Fruit fly (Drosophila melanogaster) whole organism, embryonic: ENCODE data around the gene Chchd2.

ENCODE experiments used
- CG10267 ChIP-seq: fragments of 200-800 bp; sonication (Bioruptor generic); optimal IDR thresholded peaks from 2 replicates; lab custom pipeline; 2018; ENCODE audit warnings: missing biosample characterization, mild to moderate bottlenecking, missing genetic modification characterization, moderate library complexity
- CG12659 ChIP-seq: fragments of 200-800 bp; sonication (Bioruptor generic); optimal IDR thresholded peaks from 3 replicates; lab custom pipeline; 2017; ENCODE audit warnings: mild to moderate bottlenecking, missing biosample characterization, missing genetic modification reagents, missing genetic modification characterization
- CG13424 ChIP-seq: fragments of 200-800 bp; sonication (Bioruptor generic); optimal IDR thresholded peaks from 2 replicates; lab custom pipeline; 2019; ENCODE audit warnings: missing biosample characterization, mild to moderate bottlenecking, missing genetic modification characterization, moderate library complexity
- CG14710 ChIP-seq: fragments of 200-800 bp; sonication (Bioruptor generic); optimal IDR thresholded peaks from 3 replicates; lab custom pipeline; 2019; ENCODE audit warnings: missing biosample characterization, mild to moderate bottlenecking, missing genetic modification characterization, moderate library complexity
- CG14860 ChIP-seq: fragments of 200-800 bp; sonication (Bioruptor generic); IDR thresholded peaks from 3 replicates; pipeline ENCODE4 v1.3.6; 2022; ENCODE audit warnings: missing biosample characterization, missing genetic modification characterization; ENCODE audit not compliant: partially characterized antibody
- CG17612 ChIP-seq: fragments of 200-800 bp; sonication (Bioruptor generic); IDR thresholded peaks from 2 replicates; pipeline ENCODE4 v1.3.6; 2022; ENCODE audit warnings: missing biosample characterization, missing genetic modification characterization
- CG2199 ChIP-seq: fragments of 200-800 bp; sonication (Bioruptor generic); IDR thresholded peaks from 3 replicates; pipeline ENCODE4 v1.3.6; 2022; ENCODE audit warnings: missing biosample characterization, missing genetic modification characterization
- CG2678 ChIP-seq: fragments of 200-800 bp; sonication (Bioruptor generic); optimal IDR thresholded peaks from 3 replicates; lab custom pipeline; 2019; ENCODE audit warnings: missing biosample characterization, mild to moderate bottlenecking, missing genetic modification characterization, moderate library complexity
- CG30020 ChIP-seq: fragments of 200-800 bp; optimal IDR thresholded peaks from 2 replicates; lab custom pipeline; 2019; ENCODE audit warnings: missing biosample characterization, mild to moderate bottlenecking, missing genetic modification characterization, moderate library complexity
- CG30431 ChIP-seq: fragments of 200-800 bp; sonication (Bioruptor generic); optimal IDR thresholded peaks from 2 replicates; lab custom pipeline; 2017; ENCODE audit warnings: missing biosample characterization, missing genetic modification characterization
- CG32772 ChIP-seq: fragments of 200-800 bp; sonication (Bioruptor generic); IDR thresholded peaks from 2 replicates; pipeline ENCODE4 v1.3.6; 2022; ENCODE audit warnings: missing biosample characterization, missing genetic modification characterization
- CG34422 ChIP-seq: fragments of 200-800 bp; sonication (Bioruptor generic); IDR thresholded peaks from 3 replicates; pipeline ENCODE4 v1.3.6; 2022; ENCODE audit warnings: missing biosample characterization, missing genetic modification characterization
- CG3838 ChIP-seq: fragments of 200-800 bp; sonication (Bioruptor generic); optimal IDR thresholded peaks from 3 replicates; lab custom pipeline; 2016; ENCODE audit warnings: missing biosample characterization, missing genetic modification characterization
- CG3995 ChIP-seq: fragments of 200-800 bp; sonication (Bioruptor generic); optimal IDR thresholded peaks from 3 replicates; lab custom pipeline; 2016; ENCODE audit warnings: missing biosample characterization, missing genetic modification characterization
- CG7839 ChIP-seq: fragments of 200-800 bp; sonication (Bioruptor generic); optimal IDR thresholded peaks from 3 replicates; lab custom pipeline; 2018; ENCODE audit warnings: missing biosample characterization, mild to moderate bottlenecking, missing genetic modification characterization, moderate library complexity
- D ChIP-seq, 2 experiments: fragments of 200-800 bp in 1 of 2; fragments of >200 bp in 1 of 2; sonication (Bioruptor generic) in 1 of 2; optimal IDR thresholded peaks; 2 replicates in 1 of 2; 3 replicates in 1 of 2; lab custom pipeline; 2017; ENCODE audit warnings: mild to moderate bottlenecking in 1 of 2, missing biosample characterization in 1 of 2, missing genetic modification characterization in 1 of 2, missing genetic modification reagents in 1 of 2
- Dp ChIP-seq: fragments of 200-800 bp; sonication (Bioruptor generic); optimal IDR thresholded peaks from 2 replicates; lab custom pipeline; 2018; ENCODE audit warnings: missing biosample characterization, mild to moderate bottlenecking, missing genetic modification characterization, moderate library complexity
- E2f2 ChIP-seq: fragments of 200-800 bp; sonication (Bioruptor generic); IDR thresholded peaks from 2 replicates; pipeline ENCODE4 v1.3.6; 2022; ENCODE audit warnings: missing biosample characterization, missing genetic modification characterization
- Eip74EF ChIP-seq, 2 experiments: fragments of 200-800 bp in 1 of 2; fragments of >200 bp in 1 of 2; sonication (Bioruptor generic) in 1 of 2; optimal IDR thresholded peaks; 2 replicates each; lab custom pipeline; 2017 to 2019; ENCODE audit warnings: missing biosample characterization in 2 of 2, missing genetic modification characterization in 2 of 2, mild to moderate bottlenecking in 1 of 2, moderate library complexity in 1 of 2
- Ets97D ChIP-seq: fragments of 200-800 bp; sonication (Bioruptor generic); optimal IDR thresholded peaks from 3 replicates; lab custom pipeline; 2016; ENCODE audit warnings: missing biosample characterization, missing genetic modification characterization
- Fer2 ChIP-seq: fragments of 200-800 bp; sonication (Bioruptor generic); optimal IDR thresholded peaks from 2 replicates; lab custom pipeline; 2018; ENCODE audit warnings: missing biosample characterization, mild to moderate bottlenecking, missing genetic modification characterization, moderate library complexity
- Fer3 ChIP-seq: fragments of 200-800 bp; sonication (Bioruptor generic); optimal IDR thresholded peaks from 2 replicates; lab custom pipeline; 2018; ENCODE audit warnings: missing biosample characterization, mild to moderate bottlenecking, missing genetic modification characterization, moderate library complexity
- H15 ChIP-seq: fragments of 200-800 bp; sonication (Bioruptor generic); IDR thresholded peaks from 3 replicates; pipeline ENCODE4 v1.3.6; 2022; ENCODE audit warnings: missing biosample characterization, missing genetic modification characterization
- Hr78 ChIP-seq, 2 experiments: fragments of 200-800 bp in 1 of 2; fragments of >200 bp in 1 of 2; sonication (Bioruptor generic) in 1 of 2; optimal IDR thresholded peaks; 2 replicates each; lab custom pipeline; 2017 to 2019; ENCODE audit warnings: missing biosample characterization in 2 of 2, missing genetic modification characterization in 2 of 2, mild to moderate bottlenecking in 1 of 2, moderate library complexity in 1 of 2
- Lhr ChIP-seq: fragments of 200-800 bp; sonication (Bioruptor generic); optimal IDR thresholded peaks from 3 replicates; lab custom pipeline; 2017; ENCODE audit warnings: mild to moderate bottlenecking, missing biosample characterization, missing genetic modification reagents, missing genetic modification characterization
- MESR4 ChIP-seq: fragments of 200-800 bp; sonication (Bioruptor generic); optimal IDR thresholded peaks from 2 replicates; lab custom pipeline; 2018; ENCODE audit warnings: missing biosample characterization, mild to moderate bottlenecking, missing genetic modification characterization, moderate library complexity
- Med ChIP-seq: fragments of 200-800 bp; sonication (Bioruptor generic); peaks from one replicate; lab custom pipeline; 2016; ENCODE audit warnings: missing biosample characterization, missing genetic modification characterization, mild to moderate bottlenecking, inconsistent platforms, moderate library complexity
- NFAT ChIP-seq: fragments of 200-800 bp; sonication (Bioruptor generic); IDR thresholded peaks from 2 replicates; pipeline ENCODE4 v1.3.6; 2022; ENCODE audit warnings: missing biosample characterization, missing genetic modification characterization
- Opbp ChIP-seq: fragments of 200-800 bp; sonication (Bioruptor generic); IDR thresholded peaks from 3 replicates; pipeline ENCODE4 v1.3.6; 2022; ENCODE audit warnings: missing biosample characterization, missing genetic modification characterization; ENCODE audit not compliant: partially characterized antibody
- Pdp1 ChIP-seq, 2 experiments: fragments of 200-800 bp; sonication (Bioruptor generic); optimal IDR thresholded peaks; 3 replicates each; lab custom pipeline; 2016; ENCODE audit warnings: missing biosample characterization in 2 of 2, missing genetic modification characterization in 2 of 2, mild to moderate bottlenecking in 1 of 2, moderate library complexity in 1 of 2
- Rx ChIP-seq: fragments of 200-800 bp; sonication (Bioruptor generic); IDR thresholded peaks from 2 replicates; pipeline ENCODE4 v1.3.6; 2022; ENCODE audit warnings: missing biosample characterization, missing genetic modification characterization
- Side ChIP-seq: fragments of 200-800 bp; sonication (Bioruptor generic); optimal IDR thresholded peaks from 2 replicates; lab custom pipeline; 2016; ENCODE audit warnings: missing biosample characterization, missing genetic modification characterization
- Sry-β ChIP-seq: fragments of 200-800 bp; sonication (Bioruptor generic); optimal IDR thresholded peaks from 2 replicates; lab custom pipeline; 2018; ENCODE audit warnings: missing biosample characterization, mild to moderate bottlenecking, missing genetic modification characterization, moderate library complexity
- Stat92E ChIP-seq, 3 experiments: fragments of >200 bp in 2 of 3; fragments of 200-800 bp in 1 of 3; sonication (Bioruptor generic) in 1 of 3; optimal IDR thresholded peaks; 2 replicates each; lab custom pipeline; 2017 to 2019; ENCODE audit warnings: missing biosample characterization in 3 of 3, missing genetic modification characterization in 3 of 3, mild to moderate bottlenecking in 1 of 3, moderate library complexity in 1 of 3
- ci ChIP-seq: fragments of 200-800 bp; sonication (Bioruptor generic); IDR thresholded peaks from 3 replicates; pipeline ENCODE4 v1.3.6; 2022; ENCODE audit warnings: missing biosample characterization, missing genetic modification characterization
- ham ChIP-seq: fragments of 200-800 bp; sonication (Bioruptor generic); IDR thresholded peaks from 2 replicates; pipeline ENCODE4 v1.3.6; 2022; ENCODE audit warnings: missing biosample characterization, missing genetic modification characterization
- jigr1 ChIP-seq: fragments of 200-800 bp; sonication (Bioruptor generic); IDR thresholded peaks from 3 replicates; pipeline ENCODE4 v1.3.6; 2022; ENCODE audit warnings: missing biosample characterization, missing genetic modification characterization
- odd ChIP-seq: fragments of 200-800 bp; sonication (Bioruptor generic); optimal IDR thresholded peaks from 2 replicates; lab custom pipeline; 2017; ENCODE audit warnings: missing biosample characterization, mild to moderate bottlenecking, missing genetic modification characterization
- pho ChIP-seq: fragments of 200-800 bp; sonication (Bioruptor generic); optimal IDR thresholded peaks from 2 replicates; lab custom pipeline; 2016; ENCODE audit warnings: missing biosample characterization, missing genetic modification characterization
- prd ChIP-seq, 3 experiments: fragments of >200 bp in 2 of 3; fragments of 200-800 bp in 1 of 3; sonication (Bioruptor generic) in 1 of 3; optimal IDR thresholded peaks in 2 of 3; IDR thresholded peaks in 1 of 3; 2 replicates in 2 of 3; 3 replicates in 1 of 3; pipeline versions ENCODE4 v1.3.6 to Lab custom; 2017 to 2022; ENCODE audit warnings: missing biosample characterization in 1 of 3, missing genetic modification characterization in 1 of 3
- pros ChIP-seq: fragments of 200-800 bp; sonication (Bioruptor generic); optimal IDR thresholded peaks from 3 replicates; lab custom pipeline; 2019; ENCODE audit warnings: missing biosample characterization, mild to moderate bottlenecking, missing genetic modification characterization, moderate library complexity
- pzg ChIP-seq: fragments of 200-800 bp; sonication (Bioruptor generic); optimal IDR thresholded peaks from 3 replicates; lab custom pipeline; 2018; ENCODE audit warnings: missing biosample characterization, mild to moderate bottlenecking, missing genetic modification characterization, moderate library complexity
- row ChIP-seq: fragments of 200-800 bp; sonication (Bioruptor generic); IDR thresholded peaks from 3 replicates; pipeline ENCODE4 v1.3.6; 2022; ENCODE audit warnings: missing biosample characterization, missing genetic modification characterization
- sd ChIP-seq: fragments of 200-800 bp; sonication (Bioruptor generic); optimal IDR thresholded peaks from 3 replicates; lab custom pipeline; 2018; ENCODE audit warnings: missing biosample characterization, mild to moderate bottlenecking, missing genetic modification characterization, moderate library complexity
- sna ChIP-seq: fragments of 200-800 bp; sonication (Bioruptor generic); IDR thresholded peaks from 2 replicates; pipeline ENCODE4 v1.3.6; 2022; ENCODE audit warnings: missing biosample characterization, missing genetic modification characterization; ENCODE audit not compliant: partially characterized antibody
- so ChIP-seq: fragments of 200-800 bp; sonication (Bioruptor generic); IDR thresholded peaks from 3 replicates; pipeline ENCODE4 v1.3.6; 2022; ENCODE audit warnings: missing biosample characterization, missing genetic modification characterization
- sr ChIP-seq: fragments of 200-800 bp; sonication (Bioruptor generic); IDR thresholded peaks from 3 replicates; pipeline ENCODE4 v1.3.6; 2022; ENCODE audit warnings: missing biosample characterization, missing genetic modification characterization
- yki ChIP-seq: fragments of >200 bp; optimal IDR thresholded peaks from 3 replicates; lab custom pipeline; 2018

Gene Chchd2

dm6 chrX:17142940-17143534, 5.8 kb upstream of the Chchd2 start, which contains the start of the genes mei-217 and mei-218 (continued):
- TF ChIP-seq CG10267 (tag; lab: Kevin White, UChicago) (peak; percentile 66), pzg (GFP tag; lab: Kevin White, UChicago) (peak; percentile 38), D (optimal IDR thresholded peaks at IDR 0.05; lab: Kevin White, UChicago) (no peak), D (GFP tag; optimal IDR thresholded peaks at IDR 0.05; lab: Kevin White, UChicago) (no peak), CG34422 (0 out of 3 replicates have a peak, but pooled peaks have one; percentile 11), Fer3 (no peak), yki (no peak), CG14710 (tag; lab: Kevin White, UChicago) (peak; percentile 62), CG12659 (peak; percentile 52), CG17612 (GFP tag; lab: Robert Waterston, UW) (no peak), Eip74EF (GFP tag; optimal IDR thresholded peaks at IDR 0.05; lab: Kevin White, UChicago) (no peak), ham (no peak), CG30020 (tag; lab: Kevin White, UChicago) (peak; percentile 46), odd (GFP tag; lab: Kevin White, UChicago) (no peak), Lhr (GFP tag; lab: Kevin White, UChicago) (no peak), so (GFP tag; lab: Robert Waterston, UW) (no peak), CG2678 (tag; lab: Kevin White, UChicago) (no peak), NFAT (GFP tag; lab: Robert Waterston, UW) (no peak), sr (GFP tag; lab: Robert Waterston, UW) (no peak), CG3838 (no peak), H15 (GFP tag; lab: Robert Waterston, UW) (no peak), ci (GFP tag; lab: Robert Waterston, UW) (no peak), pho (no peak), sna (peak; percentile 66), CG30431 (GFP tag; lab: Kevin White, UChicago) (no peak), CG2199 (no peak), Opbp (peak; percentile 26; the same call in 1 of the 3 replicates), Side (GFP tag; lab: Kevin White, UChicago) (no peak), CG3995 (GFP tag; lab: Kevin White, UChicago) (peak; percentile 46), CG14860 (GFP tag; lab: Robert Waterston, UW) (peak; percentile 66), Dp (GFP tag; lab: Kevin White, UChicago) (peak; percentile 40), Pdp1 (GFP tag; optimal IDR thresholded peaks at IDR 0.05; lab: Kevin White, UChicago) (peak in 1 of 2 experiments; percentile 14), MESR4 (no peak), Stat92E (GFP tag; optimal IDR thresholded peaks at IDR 0.05; lab: Kevin White, UChicago) (no peak), Rx (GFP tag; lab: Robert Waterston, UW) (no peak), Ets97D (GFP tag; lab: Kevin White, UChicago) (peak; percentile 42), CG13424 (peak; percentile 32), CG32772 (0 out of 2 replicates have a peak, but pooled peaks have one; percentile 17), Fer2 (no peak), E2f2 (peak; percentile 41), sd (no peak), CG7839 (tag; lab: Kevin White, UChicago) (no peak), Sry-β (GFP tag; lab: Kevin White, UChicago) (peak; percentile 68), Med (GFP tag; lab: Kevin White, UChicago) (peak; percentile 58), pros (GFP tag; lab: Kevin White, UChicago) (no peak), Hr78 (GFP tag; optimal IDR thresholded peaks at IDR 0.05; lab: Kevin White, UChicago) (no peak), jigr1 (peak; percentile 37; the same call in 1 of the 3 replicates), row (GFP tag; lab: Robert Waterston, UW) (peak; percentile 82), prd (optimal IDR thresholded peaks at IDR 0.05; lab: Kevin White, UChicago) (no peak), prd (GFP tag; IDR thresholded peaks at IDR 0.05; lab: Robert Waterston, UW) (no peak; the same call in 2 of the 3 replicates)
